Fruit fly (Drosophila melanogaster) whole organism, embryonic: ENCODE measurements around the gene kin17.

ENCODE experiments used
- CG10979 ChIP-seq: fragments of 200-800 bp; sonication (Bioruptor generic); optimal IDR thresholded peaks from 2 replicates; lab custom pipeline; 2018; ENCODE audit warnings: missing biosample characterization, mild to moderate bottlenecking, missing genetic modification characterization, moderate library complexity
- CG12155 ChIP-seq: fragments of 200-800 bp; sonication (Bioruptor generic); optimal IDR thresholded peaks from 3 replicates; lab custom pipeline; 2016; ENCODE audit warnings: missing biosample characterization, missing genetic modification characterization
- CG12219 ChIP-seq: fragments of 200-800 bp; sonication (Bioruptor generic); optimal IDR thresholded peaks from 3 replicates; lab custom pipeline; 2018; ENCODE audit warnings: missing biosample characterization, mild to moderate bottlenecking, missing genetic modification characterization
- CG15479 ChIP-seq: fragments of 200-800 bp; sonication (Bioruptor generic); optimal IDR thresholded peaks from 3 replicates; lab custom pipeline; 2019; ENCODE audit warnings: missing biosample characterization, mild to moderate bottlenecking, missing genetic modification characterization, moderate library complexity
- CG15696 ChIP-seq: fragments of 200-800 bp; sonication (Bioruptor generic); optimal IDR thresholded peaks from 2 replicates; lab custom pipeline; 2019; ENCODE audit warnings: missing biosample characterization, mild to moderate bottlenecking, missing genetic modification characterization, moderate library complexity
- CG1647 ChIP-seq: fragments of 200-800 bp; sonication (Bioruptor generic); optimal IDR thresholded peaks from 3 replicates; lab custom pipeline; 2016; ENCODE audit warnings: missing biosample characterization, missing genetic modification characterization
- CG16815 ChIP-seq: fragments of 200-800 bp; sonication (Bioruptor generic); optimal IDR thresholded peaks from 3 replicates; lab custom pipeline; 2017; ENCODE audit warnings: missing biosample characterization, mild to moderate bottlenecking, missing genetic modification characterization
- CG1832 ChIP-seq: fragments of 200-800 bp; sonication (Bioruptor generic); optimal IDR thresholded peaks from 2 replicates; lab custom pipeline; 2017; ENCODE audit warnings: missing biosample characterization, mild to moderate bottlenecking, missing genetic modification characterization, inconsistent platforms
- CG18476 ChIP-seq: fragments of 200-800 bp; sonication (Bioruptor generic); optimal IDR thresholded peaks from 2 replicates; lab custom pipeline; 2016; ENCODE audit warnings: missing biosample characterization, mild to moderate bottlenecking, missing genetic modification characterization
- CG18764 ChIP-seq: fragments of 200-800 bp; sonication (Bioruptor generic); optimal IDR thresholded peaks from 3 replicates; lab custom pipeline; 2016; ENCODE audit warnings: missing biosample characterization, missing genetic modification characterization
- CG2678 ChIP-seq: fragments of 200-800 bp; sonication (Bioruptor generic); optimal IDR thresholded peaks from 3 replicates; lab custom pipeline; 2019; ENCODE audit warnings: missing biosample characterization, mild to moderate bottlenecking, missing genetic modification characterization, moderate library complexity
- CG2875 ChIP-seq: fragments of 200-800 bp; sonication (Bioruptor generic); optimal IDR thresholded peaks from 2 replicates; lab custom pipeline; 2017; ENCODE audit warnings: missing biosample characterization, mild to moderate bottlenecking, missing genetic modification characterization, missing genetic modification reagents
- CG4282 ChIP-seq: fragments of 200-800 bp; sonication (Bioruptor generic); optimal IDR thresholded peaks from 2 replicates; lab custom pipeline; 2016; ENCODE audit warnings: missing biosample characterization, missing genetic modification characterization
- CG4360 ChIP-seq: fragments of 200-800 bp; sonication (Bioruptor generic); IDR thresholded peaks from 2 replicates; pipeline ENCODE4 v1.3.6; 2022; ENCODE audit warnings: missing biosample characterization, missing genetic modification characterization
- CG4404 ChIP-seq: fragments of 200-800 bp; sonication (Bioruptor generic); IDR thresholded peaks from 2 replicates; pipeline ENCODE4 v1.3.6; 2022; ENCODE audit warnings: missing biosample characterization, missing genetic modification characterization
- CG6272 ChIP-seq: fragments of 200-800 bp; sonication (Bioruptor generic); IDR thresholded peaks from 2 replicates; pipeline ENCODE4 v1.3.6; 2022; ENCODE audit warnings: missing biosample characterization, missing genetic modification characterization
- CG6654 ChIP-seq: fragments of 200-800 bp; sonication (Bioruptor generic); optimal IDR thresholded peaks from 2 replicates; lab custom pipeline; 2017; ENCODE audit warnings: missing biosample characterization, mild to moderate bottlenecking, missing genetic modification characterization
- CG8281 ChIP-seq: fragments of 200-800 bp; sonication (Bioruptor generic); optimal IDR thresholded peaks from 2 replicates; lab custom pipeline; 2018; ENCODE audit warnings: missing biosample characterization, mild to moderate bottlenecking, missing genetic modification characterization, moderate library complexity
- CG8388 ChIP-seq: fragments of 200-800 bp; sonication (Bioruptor generic); optimal IDR thresholded peaks from 2 replicates; lab custom pipeline; 2019; ENCODE audit warnings: missing biosample characterization, mild to moderate bottlenecking, missing genetic modification characterization, moderate library complexity
- CG8924 ChIP-seq: fragments of 200-800 bp; optimal IDR thresholded peaks from 3 replicates; lab custom pipeline; 2019; ENCODE audit warnings: missing biosample characterization, mild to moderate bottlenecking, missing genetic modification characterization, moderate library complexity
- CoRest ChIP-seq: fragments of 200-800 bp; sonication (Bioruptor generic); optimal IDR thresholded peaks from 3 replicates; lab custom pipeline; 2018; ENCODE audit warnings: missing biosample characterization, mild to moderate bottlenecking, missing genetic modification characterization, moderate library complexity
- Dfd ChIP-seq, 2 experiments: fragments of >200 bp; optimal IDR thresholded peaks; 2 replicates each; lab custom pipeline; 2017; ENCODE audit warnings: missing biosample characterization in 2 of 2, missing genetic modification characterization in 2 of 2
- Dip3 ChIP-seq: fragments of 200-800 bp; sonication (Bioruptor generic); optimal IDR thresholded peaks from 3 replicates; lab custom pipeline; 2016; ENCODE audit warnings: missing biosample characterization, missing genetic modification characterization
- ERR ChIP-seq: fragments of 200-800 bp; sonication (Bioruptor generic); optimal IDR thresholded peaks from 2 replicates; lab custom pipeline; 2016; ENCODE audit warnings: missing biosample characterization, missing genetic modification characterization
- Fer3 ChIP-seq: fragments of 200-800 bp; sonication (Bioruptor generic); optimal IDR thresholded peaks from 2 replicates; lab custom pipeline; 2018; ENCODE audit warnings: missing biosample characterization, mild to moderate bottlenecking, missing genetic modification characterization, moderate library complexity
- Gsc ChIP-seq: fragments of 200-800 bp; sonication (Bioruptor generic); IDR thresholded peaks from 2 replicates; pipeline ENCODE4 v1.3.6; 2022; ENCODE audit warnings: missing biosample characterization, missing genetic modification characterization
- Lhr ChIP-seq: fragments of 200-800 bp; sonication (Bioruptor generic); optimal IDR thresholded peaks from 3 replicates; lab custom pipeline; 2017; ENCODE audit warnings: mild to moderate bottlenecking, missing biosample characterization, missing genetic modification reagents, missing genetic modification characterization
- Optix ChIP-seq: fragments of 200-800 bp; sonication (Bioruptor generic); IDR thresholded peaks from 3 replicates; pipeline ENCODE4 v1.3.6; 2022; ENCODE audit warnings: missing biosample characterization, missing genetic modification characterization
- Ssrp ChIP-seq: fragments of 200-800 bp; sonication (Bioruptor generic); optimal IDR thresholded peaks from 2 replicates; lab custom pipeline; 2018; ENCODE audit warnings: missing biosample characterization, mild to moderate bottlenecking, missing genetic modification characterization, moderate library complexity
- Stat92E ChIP-seq, 3 experiments: fragments of >200 bp in 2 of 3; fragments of 200-800 bp in 1 of 3; sonication (Bioruptor generic) in 1 of 3; optimal IDR thresholded peaks; 2 replicates each; lab custom pipeline; 2017 to 2019; ENCODE audit warnings: missing biosample characterization in 3 of 3, missing genetic modification characterization in 3 of 3, mild to moderate bottlenecking in 1 of 3, moderate library complexity in 1 of 3
- Xbp1 ChIP-seq: fragments of 200-800 bp; sonication (Bioruptor generic); optimal IDR thresholded peaks from 3 replicates; lab custom pipeline; 2016; ENCODE audit warnings: missing biosample characterization, mild to moderate bottlenecking, missing genetic modification characterization
- ac ChIP-seq: fragments of 200-800 bp; sonication (Bioruptor generic); optimal IDR thresholded peaks from 3 replicates; lab custom pipeline; 2017; ENCODE audit warnings: missing biosample characterization, mild to moderate bottlenecking, missing genetic modification characterization
- crol ChIP-seq: fragments of 200-800 bp; sonication (Bioruptor generic); IDR thresholded peaks from 2 replicates; pipeline ENCODE4 v1.3.6; 2022; ENCODE audit warnings: missing biosample characterization, missing genetic modification characterization
- crp ChIP-seq, 2 experiments: fragments of 200-800 bp; sonication (Bioruptor generic); optimal IDR thresholded peaks; 2 replicates in 1 of 2; 3 replicates in 1 of 2; lab custom pipeline; 2017; ENCODE audit warnings: missing biosample characterization in 2 of 2, missing genetic modification characterization in 2 of 2, mild to moderate bottlenecking in 1 of 2, moderate library complexity in 1 of 2
- hb ChIP-seq: fragments of 200-800 bp; sonication (Bioruptor generic); IDR thresholded peaks from 3 replicates; pipeline ENCODE4 v1.3.6; 2022; ENCODE audit warnings: missing biosample characterization, missing genetic modification characterization; ENCODE audit not compliant: partially characterized antibody
- insv ChIP-seq, 2 experiments: fragments of 200-800 bp; sonication (Bioruptor generic); optimal IDR thresholded peaks; 3 replicates each; lab custom pipeline; 2016 to 2018; ENCODE audit warnings: missing biosample characterization in 2 of 2, missing genetic modification characterization in 2 of 2
- kni ChIP-seq: fragments of 200-800 bp; sonication (Bioruptor generic); optimal IDR thresholded peaks from 3 replicates; lab custom pipeline; 2017; ENCODE audit warnings: mild to moderate bottlenecking, missing biosample characterization, missing genetic modification reagents, missing genetic modification characterization
- nau ChIP-seq: fragments of 200-800 bp; sonication (Bioruptor generic); optimal IDR thresholded peaks from 3 replicates; lab custom pipeline; 2017; ENCODE audit warnings: missing biosample characterization, mild to moderate bottlenecking, missing genetic modification characterization, missing genetic modification reagents
- nom ChIP-seq: fragments of 200-800 bp; sonication (Bioruptor generic); optimal IDR thresholded peaks from 2 replicates; lab custom pipeline; 2017; ENCODE audit warnings: missing biosample characterization, missing genetic modification characterization, mild to moderate bottlenecking, moderate library complexity, missing genetic modification reagents
- oc ChIP-seq: fragments of 200-800 bp; sonication (Bioruptor generic); optimal IDR thresholded peaks from 2 replicates; lab custom pipeline; 2018; ENCODE audit warnings: missing biosample characterization, mild to moderate bottlenecking, missing genetic modification characterization, moderate library complexity
- pnt ChIP-seq: fragments of 200-800 bp; sonication (Bioruptor generic); optimal IDR thresholded peaks from 3 replicates; lab custom pipeline; 2016; ENCODE audit warnings: missing biosample characterization, missing genetic modification characterization
- seq ChIP-seq: fragments of 200-800 bp; sonication (Bioruptor generic); IDR thresholded peaks from 2 replicates; pipeline ENCODE4 v1.3.6; 2022; ENCODE audit warnings: missing biosample characterization, missing genetic modification characterization
- so ChIP-seq: fragments of 200-800 bp; sonication (Bioruptor generic); IDR thresholded peaks from 3 replicates; pipeline ENCODE4 v1.3.6; 2022; ENCODE audit warnings: missing biosample characterization, missing genetic modification characterization
- sqz ChIP-seq: fragments of 200-800 bp; sonication (Bioruptor generic); optimal IDR thresholded peaks from 3 replicates; lab custom pipeline; 2018; ENCODE audit warnings: missing biosample characterization, mild to moderate bottlenecking, missing genetic modification characterization
- sr ChIP-seq: fragments of 200-800 bp; sonication (Bioruptor generic); IDR thresholded peaks from 3 replicates; pipeline ENCODE4 v1.3.6; 2022; ENCODE audit warnings: missing biosample characterization, missing genetic modification characterization
- zf30C ChIP-seq: fragments of 200-800 bp; sonication (Bioruptor generic); optimal IDR thresholded peaks from 3 replicates; lab custom pipeline; 2018; ENCODE audit warnings: missing biosample characterization, mild to moderate bottlenecking, missing genetic modification characterization
- zfh1 ChIP-seq: fragments of 200-800 bp; sonication (Bioruptor generic); IDR thresholded peaks from 3 replicates; pipeline ENCODE4 v1.3.6; 2022; ENCODE audit warnings: missing biosample characterization, missing genetic modification characterization

The kin17 gene

dm6 chr3L:20398243-20399222, 41.9 kb downstream of the kin17 start (continued):
- peak; percentile 43 for TF ChIP-seq Lhr (GFP tag; lab: Kevin White, UChicago)
- TF ChIP-seq insv (GFP tag; optimal IDR thresholded peaks at IDR 0.05; lab: Kevin White, UChicago), result peak in 1 of 2 experiments; percentile 12
- peak; percentile 92 for TF ChIP-seq CG8924 (tag; lab: Kevin White, UChicago)
- peak; percentile 3 for TF ChIP-seq ERR
- peak; percentile 74 for TF ChIP-seq CG18476 (GFP tag; lab: Kevin White, UChicago)
- peak; percentile 87 for TF ChIP-seq CG10979 (tag; lab: Kevin White, UChicago)
- peak; percentile 83 for TF ChIP-seq Fer3 (tag; lab: Kevin White, UChicago)
- no peak for TF ChIP-seq sr (GFP tag; lab: Robert Waterston, UW)
- TF ChIP-seq CG8388 (GFP tag; lab: Kevin White, UChicago), result peak; percentile 84
- TF ChIP-seq CG6654 (GFP tag; lab: Kevin White, UChicago), result peak; percentile 47
- peak; percentile 81 for TF ChIP-seq nau (GFP tag; lab: Kevin White, UChicago)
- peak; percentile 80 for TF ChIP-seq CG2875 (GFP tag; lab: Kevin White, UChicago)
- TF ChIP-seq CG1647, result peak; percentile 65
- TF ChIP-seq CG12155, result peak; percentile 74
- peak; percentile 77 for TF ChIP-seq kni (GFP tag; lab: Kevin White, UChicago)
- no peak for TF ChIP-seq crol (GFP tag; lab: Robert Waterston, UW)
- TF ChIP-seq Dip3 (GFP tag; lab: Kevin White, UChicago), result peak; percentile 72
- no peak for TF ChIP-seq CG4282 (GFP tag; lab: Kevin White, UChicago)
- peak; percentile 93 for TF ChIP-seq CoRest
- TF ChIP-seq Optix, result 0 out of 3 replicates have a peak, but pooled peaks have one; percentile 21
- no peak for TF ChIP-seq Gsc (GFP tag; lab: Robert Waterston, UW)
- TF ChIP-seq crp (GFP tag; optimal IDR thresholded peaks at IDR 0.05; lab: Kevin White, UChicago), result peak in 1 of 2 experiments; percentile 50
- peak; percentile 70 for TF ChIP-seq CG8281 (tag; lab: Kevin White, UChicago)
- peak; percentile 60 for TF ChIP-seq oc (tag; lab: Kevin White, UChicago)
- peak; percentile 53 for TF ChIP-seq CG6272
- TF ChIP-seq Dfd (GFP tag; optimal IDR thresholded peaks at IDR 0.05; lab: Kevin White, UChicago), result no peak
- peak; percentile 48 for TF ChIP-seq CG15696 (tag; lab: Kevin White, UChicago)
- TF ChIP-seq hb, result no peak
- no peak for TF ChIP-seq nom (GFP tag; lab: Kevin White, UChicago)
- TF ChIP-seq zf30C (GFP tag; lab: Kevin White, UChicago), result peak; percentile 81
- TF ChIP-seq pnt (GFP tag; lab: Kevin White, UChicago), result peak; percentile 66
- peak; percentile 85 for TF ChIP-seq Xbp1 (GFP tag; lab: Kevin White, UChicago)
- peak; percentile 86 for TF ChIP-seq so (GFP tag; lab: Robert Waterston, UW)
- TF ChIP-seq seq, result peak; percentile 86
- TF ChIP-seq CG4360, result no peak
- TF ChIP-seq CG18764, result peak; percentile 60
- TF ChIP-seq CG4404 (GFP tag; lab: Robert Waterston, UW), result no peak
- TF ChIP-seq Ssrp (tag; lab: Kevin White, UChicago), result peak; percentile 86
- peak; percentile 76 for TF ChIP-seq sqz (GFP tag; lab: Kevin White, UChicago)
- TF ChIP-seq Stat92E (GFP tag; optimal IDR thresholded peaks at IDR 0.05; lab: Kevin White, UChicago), result peak in 1 of 3 experiments; percentile 46
- no peak for TF ChIP-seq CG15479 (GFP tag; lab: Kevin White, UChicago)
- TF ChIP-seq CG16815 (GFP tag; lab: Kevin White, UChicago), result peak; percentile 60
- peak; percentile 38 for TF ChIP-seq CG1832 (GFP tag; lab: Kevin White, UChicago)
- TF ChIP-seq CG2678 (tag; lab: Kevin White, UChicago), result peak; percentile 93
- TF ChIP-seq zfh1 (GFP tag; lab: Robert Waterston, UW), result peak; percentile 64; the same call in 1 of the 3 replicates
- peak; percentile 85 for TF ChIP-seq CG12219 (GFP tag; lab: Kevin White, UChicago)
- peak; percentile 35 for TF ChIP-seq ac (GFP tag; lab: Kevin White, UChicago)
